Worm (Caenorhabditis elegans): ENCODE data around the gene klp-4.
A peak's percentile ranks its signal among the peaks of the same experiment; 100 is the strongest.

Gene klp-4

ce11 chrX:3165569-3165968 lies 12.9 kb downstream of the klp-4 start, which contains the start of gene pfut-1:
Gene pfut-1, plus strand, starts transcription at chrX:3165826.
- TF ChIP-seq tbx-8 (GFP tag; optimal IDR thresholded peaks at IDR 0.05), result no peak
- TF ChIP-seq lin-32 (GFP tag; optimal IDR thresholded peaks at IDR 0.05), result no peak
- TF ChIP-seq cnd-1 (tag; optimal IDR thresholded peaks at IDR 0.05), result no peak
- no peak for TF ChIP-seq mls-2 (tag; optimal IDR thresholded peaks at IDR 0.05)
- TF ChIP-seq hlh-1 (tag; optimal IDR thresholded peaks at IDR 0.05), result no peak
- TF ChIP-seq unc-120 (tag; optimal IDR thresholded peaks at IDR 0.05; ENCODE audit: poor library complexity, severe bottlenecking), result no peak
- no peak for TF ChIP-seq mep-1 (tag; optimal IDR thresholded peaks at IDR 0.05)
- no peak for TF ChIP-seq drap-1 (GFP tag; optimal IDR thresholded peaks at IDR 0.05)
- no peak for TF ChIP-seq elt-1 (tag; optimal IDR thresholded peaks at IDR 0.05; ENCODE audit: borderline replicate concordance, insufficient read depth)
- TF ChIP-seq sptf-1 (tag; optimal IDR thresholded peaks at IDR 0.05), result no peak
- no peak for TF ChIP-seq ces-1 (GFP tag; optimal IDR thresholded peaks at IDR 0.05)
- TF ChIP-seq ceh-43 (GFP tag; optimal IDR thresholded peaks at IDR 0.05), result no peak
- no peak for TF ChIP-seq nhr-2 (tag; optimal IDR thresholded peaks at IDR 0.05)
- TF ChIP-seq flh-1 (GFP tag; optimal IDR thresholded peaks at IDR 0.05), result no peak
- TF ChIP-seq pha-4 (tag; optimal IDR thresholded peaks at IDR 0.05), result no peak
- no peak for TF ChIP-seq nhr-237 (tag; optimal IDR thresholded peaks at IDR 0.05)

ce11 chrX:3163972-3164575 lies 14.4 kb downstream of the klp-4 start, which contains the start of gene syx-6:
Gene syx-6, plus strand, starts transcription at chrX:3164525.
- TF ChIP-seq lin-13 (tag; optimal IDR thresholded peaks at IDR 0.05) (no peak), lsy-2 (tag; optimal IDR thresholded peaks at IDR 0.05) (no peak), nhr-237 (tag; optimal IDR thresholded peaks at IDR 0.05) (no peak), nhr-2 (tag; optimal IDR thresholded peaks at IDR 0.05) (no peak), lin-32 (GFP tag; optimal IDR thresholded peaks at IDR 0.05) (no peak), cnd-1 (tag; optimal IDR thresholded peaks at IDR 0.05) (no peak), ceh-43 (GFP tag; optimal IDR thresholded peaks at IDR 0.05) (no peak), bed-3 (GFP tag; optimal IDR thresholded peaks at IDR 0.05) (no peak), snpc-4 (tag; optimal IDR thresholded peaks at IDR 0.05) (no peak), elt-1 (tag; optimal IDR thresholded peaks at IDR 0.05; ENCODE audit: borderline replicate concordance, insufficient read depth) (no peak), pha-4 (tag; optimal IDR thresholded peaks at IDR 0.05) (no peak), nhr-76 (tag; optimal IDR thresholded peaks at IDR 0.05) (no peak), hlh-1 (tag; optimal IDR thresholded peaks at IDR 0.05) (no peak), ztf-11 (tag; optimal IDR thresholded peaks at IDR 0.05) (no peak), elt-3 (tag; optimal IDR thresholded peaks at IDR 0.05) (no peak), mep-1 (tag; optimal IDR thresholded peaks at IDR 0.05) (no peak), zip-8 (tag; optimal IDR thresholded peaks at IDR 0.05) (no peak), nhr-28 (tag; optimal IDR thresholded peaks at IDR 0.05) (no peak)

- TF ChIP-seq ces-1 (GFP tag; optimal IDR thresholded peaks at IDR 0.05) (peak; percentile 24), mls-2 (tag; optimal IDR thresholded peaks at IDR 0.05) (no peak), bed-3 (GFP tag; optimal IDR thresholded peaks at IDR 0.05) (no peak), hlh-1 (tag; optimal IDR thresholded peaks at IDR 0.05) (peak; percentile 33), lsy-2 (tag; optimal IDR thresholded peaks at IDR 0.05) (peak; percentile 46), nhr-2 (tag; optimal IDR thresholded peaks at IDR 0.05) (no peak), lin-13 (tag; optimal IDR thresholded peaks at IDR 0.05) (peak; percentile 2), mep-1 (tag; optimal IDR thresholded peaks at IDR 0.05) (peak; percentile 25), unc-120 (tag; optimal IDR thresholded peaks at IDR 0.05; ENCODE audit: poor library complexity, severe bottlenecking) (peak; percentile 51), pha-4 (tag; optimal IDR thresholded peaks at IDR 0.05) (peak; percentile 77)
Observed at ce11 chrX:3159542-3159941, 19.0 kb downstream of the klp-4 start, which contains the start of gene gcc-1. Gene gcc-1, plus strand, starts transcription at chrX:3159940.

ce11 chrX:3156062-3156791 lies 22.3 kb downstream of the klp-4 start:
- TF ChIP-seq ceh-39 (tag; optimal IDR thresholded peaks at IDR 0.05), result no peak
- no peak for TF ChIP-seq pha-4 (tag; optimal IDR thresholded peaks at IDR 0.05)
- no peak for TF ChIP-seq nhr-12 (tag; optimal IDR thresholded peaks at IDR 0.05)
- no peak for TF ChIP-seq bed-3 (GFP tag; optimal IDR thresholded peaks at IDR 0.05)
- TF ChIP-seq mab-5 (tag; optimal IDR thresholded peaks at IDR 0.05), result no peak
- TF ChIP-seq ceh-83 (GFP tag; optimal IDR thresholded peaks at IDR 0.05), result no peak
- TF ChIP-seq ham-2 (GFP tag; optimal IDR thresholded peaks at IDR 0.05), result no peak
- no peak for TF ChIP-seq ces-1 (GFP tag; optimal IDR thresholded peaks at IDR 0.05)
- TF ChIP-seq mep-1 (tag; optimal IDR thresholded peaks at IDR 0.05), result no peak
